Worm (Caenorhabditis elegans) whole organism, midembryonic: ENCODE results near the gene rol-6.

Experiments
- T22C8.4 ChIP-seq: fragments of 200-800 bp; sonication (Bioruptor generic); IDR thresholded peaks from 2 replicates; pipeline ENCODE4 v1.3.6; 2022; ENCODE audit warnings: missing genetic modification characterization, missing compliant biosample characterization
- cog-1 ChIP-seq: sonication (generic microtip); optimal IDR thresholded peaks from 2 replicates; lab custom pipeline; 2016; ENCODE audit warnings: missing genetic modification characterization, missing compliant biosample characterization
- flt-1 ChIP-seq: fragments of 200-800 bp; sonication (Bioruptor generic); IDR thresholded peaks from 2 replicates; pipeline ENCODE4 v1.3.6; 2022; ENCODE audit warnings: missing genetic modification characterization, missing compliant biosample characterization
- klf-2 ChIP-seq: fragments of 200-800 bp; sonication (Bioruptor generic); conservative IDR thresholded peaks from 2 replicates; pipeline ENCODE4 v1.3.6; 2022; ENCODE audit warnings: missing genetic modification reagents, missing genetic modification characterization, missing compliant biosample characterization
- med-1 ChIP-seq: sonication (generic microtip); optimal IDR thresholded peaks from 2 replicates; lab custom pipeline; 2017; ENCODE audit warnings: missing genetic modification characterization, mild to moderate bottlenecking, missing compliant biosample characterization, antibody characterized with exemption, missing genetic modification reagents; ENCODE audit not compliant: insufficient read depth
- ref-1 ChIP-seq: fragments of 200-800 bp; sonication (Bioruptor generic); conservative IDR thresholded peaks from 2 replicates; pipeline ENCODE4 v1.3.6; 2022; ENCODE audit warnings: missing genetic modification reagents, missing genetic modification characterization, missing compliant biosample characterization
- tab-1 ChIP-seq: fragments of 200-800 bp; sonication (Bioruptor generic); IDR thresholded peaks from 2 replicates; pipeline ENCODE4 v1.3.6; 2022; ENCODE audit warnings: missing genetic modification characterization, missing compliant biosample characterization
- ztf-23 ChIP-seq: fragments of 200-800 bp; sonication (Bioruptor generic); IDR thresholded peaks from 2 replicates; pipeline ENCODE4 v1.3.6; 2022; ENCODE audit warnings: missing genetic modification reagents, missing genetic modification characterization, missing compliant biosample characterization
- ztf-29 ChIP-seq: fragments of 200-800 bp; sonication (Bioruptor generic); IDR thresholded peaks from 2 replicates; pipeline ENCODE4 v1.3.6; 2022; ENCODE audit warnings: missing genetic modification reagents, missing genetic modification characterization, missing compliant biosample characterization

The rol-6 gene

DNA sequence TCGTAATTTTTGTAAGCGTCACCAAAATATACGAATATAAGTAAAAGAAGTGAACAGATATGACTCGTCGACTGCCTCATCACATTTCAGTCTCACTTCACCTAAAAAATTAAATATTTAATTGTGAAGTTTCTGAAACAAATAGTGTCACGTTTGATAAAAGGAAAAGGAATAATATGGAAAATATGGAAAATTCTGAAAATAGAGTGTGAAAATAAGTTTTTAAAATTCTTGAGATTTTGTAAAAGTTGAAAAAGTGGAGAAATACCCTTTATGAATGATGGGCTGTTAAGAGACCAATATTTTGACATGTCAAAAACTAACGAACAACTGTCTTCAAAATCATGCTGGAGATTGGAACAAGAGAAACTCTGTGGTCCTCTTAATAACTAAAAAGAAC, 6.2 kb upstream of the rol-6 start, which contains the start of gene T01B7.9:
T01B7.9 (minus strand) TSS at position 101 of the 400 bp plus-strand sequence.
- TF ChIP-seq ztf-23 (no peak), tab-1 (no peak), flt-1 (GFP tag; lab: Robert Waterston, UW) (no peak), cog-1 (tag; lab: Kevin White, UChicago) (no peak), T22C8.4 (GFP tag; lab: Robert Waterston, UW) (no peak), klf-2 (GFP tag; lab: Robert Waterston, UW) (no peak), ref-1 (no peak), med-1 (no peak), ztf-29 (GFP tag; lab: Robert Waterston, UW) (no peak)

DNA sequence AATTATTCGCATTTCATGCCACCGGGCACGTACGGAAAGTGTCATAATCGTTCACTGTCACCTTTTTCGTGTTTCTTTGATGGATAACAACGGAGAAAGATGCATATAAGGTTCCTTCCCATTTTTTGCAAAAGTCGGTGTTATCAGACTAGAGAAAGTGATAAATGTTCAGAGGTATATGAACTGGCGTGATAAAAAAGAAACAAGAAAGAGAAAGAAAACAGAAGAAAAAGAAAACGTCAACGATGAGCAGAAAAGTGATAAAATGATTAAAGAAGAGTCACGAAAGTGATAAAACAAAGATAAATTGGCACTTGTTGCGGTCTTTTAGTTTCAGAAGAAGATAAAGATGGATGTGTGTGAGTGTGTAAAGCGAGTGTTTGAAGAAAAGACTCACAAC, 2.6 kb upstream of the rol-6 start:
- TF ChIP-seq T22C8.4 (GFP tag; lab: Robert Waterston, UW) (no peak), cog-1 (tag; lab: Kevin White, UChicago) (no peak), tab-1 (no peak), ztf-29 (GFP tag; lab: Robert Waterston, UW) (no peak), klf-2 (GFP tag; lab: Robert Waterston, UW) (no peak), med-1 (no peak), flt-1 (GFP tag; lab: Robert Waterston, UW) (no peak), ztf-23 (no peak), ref-1 (no peak)

DNA sequence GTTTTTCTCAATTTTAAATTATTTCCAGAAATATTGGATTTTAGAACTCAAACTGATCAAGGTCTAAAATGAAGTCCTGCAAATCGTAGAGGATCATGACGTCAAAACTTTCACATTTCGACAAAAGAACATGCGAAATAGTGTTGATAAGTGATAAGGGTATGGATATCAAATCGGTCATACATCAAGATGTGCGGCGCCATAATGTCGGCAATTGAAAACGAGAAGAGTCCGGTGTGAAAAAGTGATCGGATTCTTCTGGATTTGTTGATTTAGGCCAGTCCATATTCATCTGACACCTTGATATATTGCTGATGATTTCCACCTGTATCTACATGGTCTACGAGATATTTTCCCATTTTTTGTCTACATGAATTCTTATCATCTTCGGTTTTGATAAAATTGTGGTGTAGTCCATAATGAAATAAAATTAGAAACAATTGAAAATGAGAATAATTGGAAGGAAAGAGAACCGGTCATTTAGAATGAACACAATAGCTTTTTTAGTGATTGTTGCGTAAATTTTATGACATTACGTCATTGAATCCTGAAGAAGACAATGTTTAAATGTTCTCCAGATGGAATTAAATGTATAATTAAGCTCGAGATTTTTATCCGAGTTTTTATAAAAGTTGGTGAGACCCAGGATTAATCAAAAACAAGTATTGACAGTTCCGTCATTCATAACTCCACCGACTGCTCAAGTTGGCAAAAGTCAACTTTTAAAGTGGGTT, 1.7 kb upstream of the rol-6 start:
- TF ChIP-seq med-1: no peak

DNA sequence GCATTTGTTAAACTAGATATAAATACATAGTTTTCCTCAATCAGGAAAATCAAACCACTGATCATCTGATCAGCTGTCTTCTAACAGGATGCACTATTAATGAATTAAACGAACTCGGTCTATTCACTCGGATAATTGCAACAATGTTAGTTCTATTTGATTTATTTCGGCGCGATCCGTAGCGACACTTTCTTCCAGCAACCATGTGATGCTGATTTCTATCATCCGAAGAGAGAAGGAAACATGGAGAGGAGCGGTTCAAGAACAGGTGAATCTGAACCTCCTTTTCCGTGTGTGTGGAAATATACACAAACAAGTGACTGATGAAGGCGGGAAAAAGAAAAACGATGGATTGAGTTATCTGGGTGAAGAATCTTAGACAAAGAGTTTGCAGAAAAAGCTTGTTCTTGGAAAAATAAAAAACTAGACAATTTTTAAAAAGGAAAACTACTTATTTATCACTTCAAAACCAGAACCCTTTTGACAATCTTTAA, 1.1 kb upstream of the rol-6 start:
- TF ChIP-seq T22C8.4 (GFP tag; lab: Robert Waterston, UW) (no peak), klf-2 (GFP tag; lab: Robert Waterston, UW) (no peak), med-1 (no peak), tab-1 (no peak), cog-1 (tag; lab: Kevin White, UChicago) (no peak), flt-1 (GFP tag; lab: Robert Waterston, UW) (no peak), ref-1 (no peak), ztf-23 (no peak), ztf-29 (GFP tag; lab: Robert Waterston, UW) (no peak)

DNA sequence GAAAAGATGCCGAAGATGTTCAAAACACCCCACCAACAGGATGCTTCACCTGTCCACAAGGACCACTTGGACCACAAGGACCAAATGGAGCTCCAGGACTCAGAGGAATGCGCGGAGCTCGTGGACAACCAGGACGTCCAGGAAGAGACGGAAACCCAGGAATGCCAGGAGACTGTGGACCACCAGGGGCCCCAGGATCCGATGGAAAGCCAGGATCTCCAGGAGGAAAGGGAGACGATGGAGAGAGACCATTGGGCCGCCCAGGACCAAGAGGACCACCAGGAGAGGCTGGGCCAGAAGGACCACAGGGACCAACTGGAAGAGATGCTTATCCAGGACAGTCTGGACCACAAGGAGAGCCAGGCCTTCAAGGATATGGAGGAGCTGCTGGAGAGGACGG, 777 bp downstream of the rol-6 start:
- TF ChIP-seq ztf-23 (no peak), T22C8.4 (GFP tag; lab: Robert Waterston, UW) (no peak), flt-1 (GFP tag; lab: Robert Waterston, UW) (no peak), ref-1 (no peak), med-1 (no peak), klf-2 (GFP tag; lab: Robert Waterston, UW) (no peak), tab-1 (no peak), ztf-29 (GFP tag; lab: Robert Waterston, UW) (no peak), cog-1 (tag; lab: Kevin White, UChicago) (no peak)

DNA sequence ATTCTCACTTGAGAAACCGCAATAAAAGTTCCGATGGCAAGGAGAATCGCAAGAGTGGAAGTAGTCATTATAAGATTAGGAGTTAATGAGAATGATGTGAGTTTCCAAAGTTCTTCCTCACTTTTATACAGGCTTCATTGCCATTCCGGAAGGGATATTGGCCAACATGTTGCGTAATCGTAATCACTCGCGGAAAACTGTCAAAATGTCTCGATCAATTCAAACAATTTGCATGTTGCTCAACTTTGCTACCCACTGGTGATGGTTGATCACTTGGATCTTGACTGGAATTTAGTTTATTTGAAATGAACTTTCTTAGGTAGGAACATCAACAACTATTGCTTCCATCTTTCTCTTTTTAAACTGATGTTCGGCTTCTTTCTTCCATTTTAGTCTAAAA, 4.6 kb downstream of the rol-6 start, which contains the start of gene idpb-4:
idpb-4 (minus strand) TSS at position 101 of the 400 bp plus-strand sequence.
- TF ChIP-seq klf-2 (GFP tag; lab: Robert Waterston, UW): no peak
- TF ChIP-seq flt-1 (GFP tag; lab: Robert Waterston, UW): no peak
- no peak for TF ChIP-seq cog-1 (tag; lab: Kevin White, UChicago)
- TF ChIP-seq med-1: no peak
- no peak for TF ChIP-seq ztf-23
- TF ChIP-seq ref-1: no peak
- no peak for TF ChIP-seq tab-1
- no peak for TF ChIP-seq T22C8.4 (GFP tag; lab: Robert Waterston, UW)
- TF ChIP-seq ztf-29 (GFP tag; lab: Robert Waterston, UW): no peak

DNA sequence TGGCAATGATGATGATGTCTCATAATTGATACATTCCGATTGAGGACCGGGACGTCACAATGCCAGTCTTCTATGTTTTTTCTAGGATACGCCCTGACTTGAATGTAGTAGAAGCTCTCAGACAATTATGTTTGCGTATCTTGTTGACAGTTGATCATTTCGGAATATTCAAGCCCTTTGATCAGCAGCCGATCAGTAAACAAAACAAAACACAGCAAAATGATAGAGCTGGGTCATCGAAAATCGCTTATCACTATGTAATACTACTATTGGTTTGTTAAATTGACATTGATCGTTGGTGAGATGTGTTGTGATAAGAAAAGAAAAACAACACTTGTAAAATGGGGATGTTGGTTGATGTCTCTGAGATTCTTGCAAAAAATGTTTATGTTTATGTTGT, 5.4 kb downstream of the rol-6 start:
- no peak for TF ChIP-seq klf-2 (GFP tag; lab: Robert Waterston, UW)
- TF ChIP-seq flt-1 (GFP tag; lab: Robert Waterston, UW): no peak

DNA sequence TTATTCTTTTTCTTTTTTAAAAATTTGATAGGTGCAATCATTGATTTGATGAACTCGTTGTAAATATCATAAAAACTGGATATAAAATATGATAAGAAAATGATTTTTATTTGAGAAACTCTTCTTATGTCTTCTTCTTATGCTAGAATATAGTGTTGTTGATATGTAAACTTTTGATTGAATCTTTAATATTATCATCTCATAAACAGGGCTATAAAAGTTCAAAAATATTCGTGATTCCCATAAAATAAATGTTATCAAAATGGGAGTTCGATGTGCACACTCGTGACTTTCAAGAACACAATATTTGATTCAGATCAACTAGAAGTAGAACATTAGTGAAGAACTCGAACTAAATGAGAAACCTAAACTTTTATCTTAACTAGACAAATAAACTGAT, 6.1 kb downstream of the rol-6 start:
- TF ChIP-seq ztf-29 (GFP tag; lab: Robert Waterston, UW) (no peak), tab-1 (no peak), ztf-23 (no peak), med-1 (no peak), cog-1 (tag; lab: Kevin White, UChicago) (no peak), ref-1 (no peak), flt-1 (GFP tag; lab: Robert Waterston, UW) (no peak), T22C8.4 (GFP tag; lab: Robert Waterston, UW) (no peak), klf-2 (GFP tag; lab: Robert Waterston, UW) (no peak)

DNA sequence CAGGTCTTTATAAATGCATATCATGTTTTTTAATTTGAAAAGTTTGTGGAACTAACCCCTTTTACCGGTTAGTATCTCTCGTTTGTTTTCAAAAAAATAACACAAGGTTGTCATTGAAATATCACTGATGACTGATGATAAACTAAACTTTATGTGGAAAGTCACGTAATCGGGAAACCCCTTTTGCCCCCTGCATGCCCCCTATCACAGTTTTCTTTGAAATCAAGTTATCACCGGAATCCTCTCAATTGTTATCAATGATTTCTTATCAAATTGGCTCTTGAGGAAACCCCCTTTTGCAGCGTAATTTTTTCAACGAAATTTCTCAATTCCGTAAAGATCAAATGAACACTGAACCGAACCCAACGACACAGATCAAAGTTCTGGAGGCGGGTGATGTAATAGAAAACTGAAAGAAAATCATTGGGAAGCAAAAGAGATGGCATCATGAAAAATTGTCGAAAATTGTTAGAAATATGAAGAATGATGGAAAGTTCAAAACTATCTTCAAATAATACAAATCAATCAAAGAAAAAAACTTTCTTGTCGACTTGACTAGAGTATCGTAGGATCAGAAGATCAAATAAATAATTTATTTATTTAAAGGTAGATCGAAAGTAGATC, 7.6 kb downstream of the rol-6 start:
- TF ChIP-seq flt-1 (GFP tag; lab: Robert Waterston, UW): no peak
- no peak for TF ChIP-seq ref-1
- TF ChIP-seq cog-1 (tag; lab: Kevin White, UChicago): no peak
- no peak for TF ChIP-seq tab-1

DNA sequence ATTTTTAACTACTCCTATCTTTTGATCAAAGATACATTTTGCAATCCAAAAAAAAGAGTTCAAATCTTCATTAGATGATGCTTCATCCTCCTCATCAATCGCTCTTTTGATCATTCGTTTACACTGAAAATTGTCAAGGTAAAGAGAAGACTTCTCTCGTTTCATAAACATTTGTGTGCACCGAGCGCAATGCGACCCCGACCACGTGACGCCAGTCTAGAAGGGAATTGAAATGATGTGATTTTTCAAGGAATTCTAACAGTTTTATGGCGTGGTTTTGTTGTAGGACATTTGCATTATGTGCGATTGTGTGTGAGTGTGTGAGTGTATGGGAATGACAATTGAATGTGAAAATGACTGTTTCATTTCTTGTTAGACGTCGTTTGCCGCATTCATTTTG, 8.4 kb downstream of the rol-6 start:
- TF ChIP-seq cog-1 (tag; lab: Kevin White, UChicago): no peak
- no peak for TF ChIP-seq tab-1
- TF ChIP-seq T22C8.4 (GFP tag; lab: Robert Waterston, UW): no peak
- TF ChIP-seq med-1: no peak
- no peak for TF ChIP-seq flt-1 (GFP tag; lab: Robert Waterston, UW)
- TF ChIP-seq klf-2 (GFP tag; lab: Robert Waterston, UW): no peak
- no peak for TF ChIP-seq ztf-29 (GFP tag; lab: Robert Waterston, UW)
- TF ChIP-seq ztf-23: no peak
